Worm (Caenorhabditis elegans) whole organism, L2 larva: ENCODE measurements around the gene srg-13.

Experiments used
- aly-2 ChIP-seq: fragments of 150-350 bp; optimal IDR thresholded peaks from 2 replicates; lab custom pipeline; 2014; ENCODE audit warnings: missing biosample characterization, missing genetic modification characterization
- nhr-12 ChIP-seq: fragments of 150-350 bp; optimal IDR thresholded peaks from 2 replicates; lab custom pipeline; 2014; ENCODE audit warnings: missing biosample characterization, missing genetic modification characterization
- nhr-6 ChIP-seq: fragments of 150-350 bp; optimal IDR thresholded peaks from 2 replicates; lab custom pipeline; 2014; ENCODE audit warnings: missing biosample characterization, missing genetic modification characterization
- zag-1 ChIP-seq: fragments of 150-350 bp; optimal IDR thresholded peaks from 2 replicates; lab custom pipeline; 2014; ENCODE audit warnings: missing biosample characterization, missing genetic modification characterization

ce11 chrIII:4649363-4649768, 22.7 kb upstream of the srg-13 start:
- peak; percentile 86 for TF ChIP-seq zag-1 (tag; lab: Kevin White, UChicago)
- TF ChIP-seq aly-2 = no peak
- peak; percentile 13 for TF ChIP-seq nhr-12 (tag; lab: Kevin White, UChicago)
- TF ChIP-seq nhr-6 (tag; lab: Kevin White, UChicago) = peak; percentile 88
